Worm (Caenorhabditis elegans) whole organism, L4 larva: ENCODE results near the gene F32D8.2.
A peak's percentile ranks its signal among the peaks of the same experiment; 100 is the strongest.

Experiments used
- R02D3.7 ChIP-seq: fragments of 150-350 bp; sonication (generic microtip); optimal IDR thresholded peaks from 3 replicates; lab custom pipeline; 2014; ENCODE audit warnings: missing biosample characterization, missing genetic modification characterization
- ceh-20 ChIP-seq: fragments of 200-800 bp; sonication (Bioruptor generic); IDR thresholded peaks from 2 replicates; pipeline ENCODE4 v1.3.6; 2022; ENCODE audit warnings: missing genetic modification reagents, missing genetic modification characterization, missing compliant biosample characterization
- dmd-6 ChIP-seq: fragments of 200-800 bp; sonication (Bioruptor generic); IDR thresholded peaks from 2 replicates; pipeline ENCODE4 v1.3.6; 2022; ENCODE audit warnings: missing genetic modification reagents, missing genetic modification characterization, missing compliant biosample characterization
- hlh-11 ChIP-seq: fragments of 200-800 bp; sonication (Bioruptor generic); optimal IDR thresholded peaks from 2 replicates; lab custom pipeline; 2018; ENCODE audit warnings: mild to moderate bottlenecking, missing genetic modification characterization, missing compliant biosample characterization
- nhr-102 ChIP-seq: sonication (generic microtip); optimal IDR thresholded peaks from 2 replicates; lab custom pipeline; 2016; ENCODE audit warnings: mild to moderate bottlenecking, missing genetic modification characterization, moderate library complexity, missing compliant biosample characterization
- nhr-48 ChIP-seq: sonication (generic microtip); optimal IDR thresholded peaks from 2 replicates; lab custom pipeline; 2016; ENCODE audit warnings: mild to moderate bottlenecking, missing genetic modification characterization, missing compliant biosample characterization

F32D8.2 gene

ce11 chrV:10932411-10932810 lies 48.8 kb downstream of the F32D8.2 start, which contains the start of gene F58B4.5 (continued):
- peak; percentile 89 for TF ChIP-seq dmd-6 (GFP tag; lab: Robert Waterston, UW)
- TF ChIP-seq R02D3.7 (tag; lab: Kevin White, UChicago): no peak
- no peak for TF ChIP-seq ceh-20 (GFP tag; lab: Robert Waterston, UW)
- peak; percentile 73 for TF ChIP-seq hlh-11 (tag; lab: Kevin White, UChicago)
- TF ChIP-seq nhr-48 (tag; lab: Kevin White, UChicago): peak; percentile 7
- peak; percentile 3 for TF ChIP-seq nhr-102 (tag; lab: Kevin White, UChicago)
